Worm (Caenorhabditis elegans): ENCODE results near the gene F09E5.12.

F09E5.12 gene

ce11 chrII:5398779-5399178 is 28.2 kb upstream of the F09E5.12 start, which contains the start of gene fbxl-3:
Gene fbxl-3 (minus strand): TSS chrII:5398902.
- no peak for TF ChIP-seq ztf-23 (GFP tag; IDR thresholded peaks at IDR 0.05)
- no peak for TF ChIP-seq klf-2 (GFP tag; conservative IDR thresholded peaks at IDR 0.05)
- TF ChIP-seq ref-1 (GFP tag; conservative IDR thresholded peaks at IDR 0.05) = no peak
- no peak for TF ChIP-seq tab-1 (GFP tag; IDR thresholded peaks at IDR 0.05)

ce11 chrII:5395594-5395993 is 25.1 kb upstream of the F09E5.12 start, which contains the start of gene pink-1:
Gene pink-1 (minus strand): TSS chrII:5395694.
- no peak for TF ChIP-seq tab-1 (GFP tag; IDR thresholded peaks at IDR 0.05)
- TF ChIP-seq klf-2 (GFP tag; conservative IDR thresholded peaks at IDR 0.05) = no peak

ce11 chrII:5393090-5393489 is 22.5 kb upstream of the F09E5.12 start, which contains the start of gene brap-2:
Gene brap-2 (minus strand): TSS chrII:5393190.
- TF ChIP-seq med-1 (GFP tag; optimal IDR thresholded peaks at IDR 0.05; ENCODE audit: insufficient read depth) = no peak
- TF ChIP-seq cog-1 (tag; optimal IDR thresholded peaks at IDR 0.05) = no peak
- TF ChIP-seq ztf-23 (GFP tag; IDR thresholded peaks at IDR 0.05) = no peak
- no peak for TF ChIP-seq T22C8.4 (GFP tag; IDR thresholded peaks at IDR 0.05)
- TF ChIP-seq tab-1 (GFP tag; IDR thresholded peaks at IDR 0.05) = no peak
- TF ChIP-seq flt-1 (GFP tag; IDR thresholded peaks at IDR 0.05) = no peak
- no peak for TF ChIP-seq ztf-29 (GFP tag; IDR thresholded peaks at IDR 0.05)
- TF ChIP-seq klf-2 (GFP tag; conservative IDR thresholded peaks at IDR 0.05) = no peak
- no peak for TF ChIP-seq ref-1 (GFP tag; conservative IDR thresholded peaks at IDR 0.05)

- TF ChIP-seq med-1 (GFP tag; optimal IDR thresholded peaks at IDR 0.05; ENCODE audit: insufficient read depth) (no peak), flt-1 (GFP tag; IDR thresholded peaks at IDR 0.05) (no peak), T22C8.4 (GFP tag; IDR thresholded peaks at IDR 0.05) (no peak), ref-1 (GFP tag; conservative IDR thresholded peaks at IDR 0.05) (no peak), klf-2 (GFP tag; conservative IDR thresholded peaks at IDR 0.05) (no peak)
Measured at ce11 chrII:5391447-5391846, 20.9 kb upstream of the F09E5.12 start.

ce11 chrII:5389831-5390323 is 19.3 kb upstream of the F09E5.12 start, which contains the start of gene ndx-6:
Gene ndx-6 (minus strand): TSS chrII:5389881.
- no peak for TF ChIP-seq ztf-29 (GFP tag; IDR thresholded peaks at IDR 0.05)
- TF ChIP-seq T22C8.4 (GFP tag; IDR thresholded peaks at IDR 0.05) = 0 out of 2 replicates have a peak, but pooled peaks have one; percentile 10
- TF ChIP-seq flt-1 (GFP tag; IDR thresholded peaks at IDR 0.05) = peak; percentile 83
- no peak for TF ChIP-seq med-1 (GFP tag; optimal IDR thresholded peaks at IDR 0.05; ENCODE audit: insufficient read depth)
- TF ChIP-seq tab-1 (GFP tag; IDR thresholded peaks at IDR 0.05) = 0 out of 2 replicates have a peak, but pooled peaks have one; percentile 39
- peak; percentile 46 for TF ChIP-seq cog-1 (tag; optimal IDR thresholded peaks at IDR 0.05)
- peak; percentile 73 for TF ChIP-seq ztf-23 (GFP tag; IDR thresholded peaks at IDR 0.05)

- TF ChIP-seq ztf-29 (GFP tag; IDR thresholded peaks at IDR 0.05) = no peak
- no peak for TF ChIP-seq flt-1 (GFP tag; IDR thresholded peaks at IDR 0.05)
- TF ChIP-seq tab-1 (GFP tag; IDR thresholded peaks at IDR 0.05) = no peak
- TF ChIP-seq T22C8.4 (GFP tag; IDR thresholded peaks at IDR 0.05) = no peak
- no peak for TF ChIP-seq ztf-23 (GFP tag; IDR thresholded peaks at IDR 0.05)
- TF ChIP-seq ref-1 (GFP tag; conservative IDR thresholded peaks at IDR 0.05) = no peak
- no peak for TF ChIP-seq med-1 (GFP tag; optimal IDR thresholded peaks at IDR 0.05; ENCODE audit: insufficient read depth)
- no peak for TF ChIP-seq klf-2 (GFP tag; conservative IDR thresholded peaks at IDR 0.05)
- no peak for TF ChIP-seq cog-1 (tag; optimal IDR thresholded peaks at IDR 0.05)
Measured at ce11 chrII:5388786-5389421, 18.4 kb upstream of the F09E5.12 start, which contains the start of gene rsp-4. Gene rsp-4 (minus strand): TSS chrII:5388836.

- TF ChIP-seq T22C8.4 (GFP tag; IDR thresholded peaks at IDR 0.05) (no peak), med-1 (GFP tag; optimal IDR thresholded peaks at IDR 0.05; ENCODE audit: insufficient read depth) (no peak), ztf-29 (GFP tag; IDR thresholded peaks at IDR 0.05) (no peak), ref-1 (GFP tag; conservative IDR thresholded peaks at IDR 0.05) (no peak), ztf-23 (GFP tag; IDR thresholded peaks at IDR 0.05) (no peak), klf-2 (GFP tag; conservative IDR thresholded peaks at IDR 0.05) (no peak), cog-1 (tag; optimal IDR thresholded peaks at IDR 0.05) (no peak), flt-1 (GFP tag; IDR thresholded peaks at IDR 0.05) (no peak), tab-1 (GFP tag; IDR thresholded peaks at IDR 0.05) (no peak)
Measured at ce11 chrII:5387217-5387616, 16.7 kb upstream of the F09E5.12 start, which contains the start of gene ccpp-6. Gene ccpp-6 (minus strand): TSS chrII:5387317.

- TF ChIP-seq T22C8.4 (GFP tag; IDR thresholded peaks at IDR 0.05) (no peak), ztf-29 (GFP tag; IDR thresholded peaks at IDR 0.05) (no peak), flt-1 (GFP tag; IDR thresholded peaks at IDR 0.05) (no peak), ztf-23 (GFP tag; IDR thresholded peaks at IDR 0.05) (no peak), tab-1 (GFP tag; IDR thresholded peaks at IDR 0.05) (no peak), cog-1 (tag; optimal IDR thresholded peaks at IDR 0.05) (no peak), klf-2 (GFP tag; conservative IDR thresholded peaks at IDR 0.05) (no peak), ref-1 (GFP tag; conservative IDR thresholded peaks at IDR 0.05) (no peak), med-1 (GFP tag; optimal IDR thresholded peaks at IDR 0.05; ENCODE audit: insufficient read depth) (no peak)
Measured at ce11 chrII:5384282-5384681, 13.7 kb upstream of the F09E5.12 start.

- TF ChIP-seq cog-1 (tag; optimal IDR thresholded peaks at IDR 0.05) (no peak), flt-1 (GFP tag; IDR thresholded peaks at IDR 0.05) (peak; percentile 64; the same call in 1 of the 2 replicates), T22C8.4 (GFP tag; IDR thresholded peaks at IDR 0.05) (no peak), tab-1 (GFP tag; IDR thresholded peaks at IDR 0.05) (no peak), ztf-23 (GFP tag; IDR thresholded peaks at IDR 0.05) (no peak)
Measured at ce11 chrII:5379614-5380077, 9.1 kb upstream of the F09E5.12 start, which contains the start of gene pkc-3. Gene pkc-3 (plus strand): TSS chrII:5380027.

- TF ChIP-seq med-1 (GFP tag; optimal IDR thresholded peaks at IDR 0.05; ENCODE audit: insufficient read depth) (no peak), T22C8.4 (GFP tag; IDR thresholded peaks at IDR 0.05) (no peak), flt-1 (GFP tag; IDR thresholded peaks at IDR 0.05) (no peak), ztf-23 (GFP tag; IDR thresholded peaks at IDR 0.05) (no peak), tab-1 (GFP tag; IDR thresholded peaks at IDR 0.05) (no peak), ztf-29 (GFP tag; IDR thresholded peaks at IDR 0.05) (no peak), cog-1 (tag; optimal IDR thresholded peaks at IDR 0.05) (no peak), ref-1 (GFP tag; conservative IDR thresholded peaks at IDR 0.05) (no peak), klf-2 (GFP tag; conservative IDR thresholded peaks at IDR 0.05) (no peak)
Measured at ce11 chrII:5378239-5378521, 7.6 kb upstream of the F09E5.12 start.
